Worm (Caenorhabditis elegans) whole organism, L4/young adult: ENCODE results near the gene fkb-6.

Experiments
- W03F9.2 ChIP-seq: fragments of 150-350 bp; optimal IDR thresholded peaks from 2 replicates; lab custom pipeline; 2014; ENCODE audit warnings: missing biosample characterization, missing genetic modification characterization
- dao-5 ChIP-seq: sonication (generic microtip); optimal IDR thresholded peaks from 2 replicates; lab custom pipeline; 2016; ENCODE audit warnings: missing genotype, missing genetic modification characterization, moderate library complexity, missing compliant biosample characterization
- him-1 ChIP-seq: sonication (generic microtip); optimal IDR thresholded peaks from 2 replicates; lab custom pipeline; 2016; ENCODE audit warnings: missing genotype, missing genetic modification reagents, missing genetic modification characterization, missing compliant biosample characterization

- TF ChIP-seq him-1 (tag; lab: Kevin White, UChicago) (no peak), W03F9.2 (tag; lab: Kevin White, UChicago) (no peak), dao-5 (no peak)
Measured at ce11 chrV:20813646-20814045, 32.3 kb upstream of the fkb-6 start.
